Worm (Caenorhabditis elegans) whole organism, young adult: Measurements from ENCODE around the gene D1022.3.

Source experiments
- F49E8.2 ChIP-seq: sonication (generic microtip); optimal IDR thresholded peaks from 3 replicates; lab custom pipeline; 2017; ENCODE audit warnings: missing genetic modification characterization, mild to moderate bottlenecking, missing compliant biosample characterization, antibody characterized with exemption, moderate library complexity; ENCODE audit not compliant: insufficient read depth
- Y53F4B.3 ChIP-seq: fragments of 200-800 bp; sonication (Bioruptor generic); IDR thresholded peaks from 2 replicates; pipeline ENCODE4 v1.3.6; 2022; ENCODE audit warnings: missing genetic modification reagents, missing genetic modification characterization, missing compliant biosample characterization
- aptf-2 ChIP-seq: fragments of 200-800 bp; sonication (Bioruptor generic); conservative IDR thresholded peaks from 2 replicates; pipeline ENCODE4 v1.3.6; 2022; ENCODE audit warnings: missing genetic modification reagents, missing genetic modification characterization, missing compliant biosample characterization
- ceh-91 ChIP-seq: fragments of 200-800 bp; sonication (Bioruptor generic); IDR thresholded peaks from 2 replicates; pipeline ENCODE4 v1.3.6; 2022; ENCODE audit warnings: missing genetic modification reagents, missing genetic modification characterization, missing compliant biosample characterization
- egl-18 ChIP-seq: fragments of 200-800 bp; sonication (Bioruptor generic); IDR thresholded peaks from 2 replicates; pipeline ENCODE4 v1.3.6; 2022; ENCODE audit warnings: missing genetic modification reagents, missing genetic modification characterization, missing compliant biosample characterization
- lin-35 ChIP-seq, 3 experiments: fragments of 150-350 bp in 2 of 3; sonication (generic microtip) in 1 of 3; optimal IDR thresholded peaks; 2 replicates each; lab custom pipeline; 2014 to 2018; ENCODE audit warnings: missing biosample characterization in 3 of 3, missing genetic modification characterization in 3 of 3, missing genetic modification reagents in 3 of 3
- lir-1 ChIP-seq: fragments of 200-800 bp; sonication (Bioruptor generic); conservative IDR thresholded peaks from 2 replicates; pipeline ENCODE4 v1.3.6; 2022; ENCODE audit warnings: missing genetic modification reagents, missing genetic modification characterization, missing compliant biosample characterization
- lsy-27 ChIP-seq: sonication (generic microtip); optimal IDR thresholded peaks from 2 replicates; lab custom pipeline; 2017; ENCODE audit warnings: missing genetic modification characterization, mild to moderate bottlenecking, missing compliant biosample characterization, antibody characterized with exemption, missing genotype, borderline replicate concordance; ENCODE audit not compliant: insufficient read depth
- nfya-1 ChIP-seq: sonication (generic microtip); optimal IDR thresholded peaks from 2 replicates; lab custom pipeline; 2017; ENCODE audit warnings: antibody characterized with exemption, missing compliant biosample characterization, missing genetic modification characterization, borderline replicate concordance; ENCODE audit not compliant: insufficient read depth
- snpc-3.4 ChIP-seq: sonication (generic microtip); optimal IDR thresholded peaks from 2 replicates; lab custom pipeline; 2017; ENCODE audit warnings: missing genetic modification characterization, mild to moderate bottlenecking, missing compliant biosample characterization, antibody characterized with exemption, moderate library complexity, missing genotype, missing genetic modification reagents
- snpc-4 ChIP-seq, 5 experiments: fragments of 150-350 bp in 1 of 5; sonication (generic microtip) in 4 of 5; optimal IDR thresholded peaks; 2 replicates each; lab custom pipeline; 2014 to 2018; ENCODE audit warnings: missing genetic modification characterization in 5 of 5, missing biosample characterization in 3 of 5, antibody characterized with exemption in 2 of 5, mild to moderate bottlenecking in 2 of 5, missing compliant biosample characterization in 2 of 5, missing genotype in 2 of 5, moderate library complexity in 2 of 5, missing genetic modification reagents in 1 of 5
- unc-62 ChIP-seq: fragments of 150-350 bp; optimal IDR thresholded peaks from 2 replicates; lab custom pipeline; 2014; ENCODE audit warnings: missing biosample characterization, missing genetic modification reagents, missing genetic modification characterization
- xnd-1 ChIP-seq: sonication (generic microtip); optimal IDR thresholded peaks from 2 replicates; lab custom pipeline; 2016; ENCODE audit warnings: missing genotype, missing genetic modification reagents, missing genetic modification characterization, missing compliant biosample characterization
- ztf-3 ChIP-seq: fragments of 200-800 bp; sonication (Bioruptor generic); optimal IDR thresholded peaks from 2 replicates; lab custom pipeline; 2018; ENCODE audit warnings: mild to moderate bottlenecking, missing genetic modification characterization, missing compliant biosample characterization

DNA sequence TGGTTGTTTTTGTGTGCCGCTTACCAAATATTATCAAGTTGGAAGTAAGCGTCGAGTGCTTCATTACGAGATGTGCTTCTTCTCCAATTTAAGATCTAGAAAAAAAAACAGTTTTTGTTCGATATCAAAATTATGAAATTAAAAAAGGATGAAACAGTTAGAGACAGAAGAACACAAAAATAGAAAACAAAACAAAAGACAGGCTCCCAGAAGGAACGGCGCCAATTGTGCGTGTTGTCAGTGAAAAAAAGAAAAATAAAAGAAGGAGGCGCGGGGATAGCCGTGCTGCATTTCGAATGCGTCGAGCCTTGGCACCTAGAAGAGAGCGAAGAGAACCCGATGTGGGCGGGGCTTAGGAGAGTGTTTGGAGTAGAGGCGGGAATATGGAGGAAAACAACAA lies 9.4 kb upstream of the D1022.3 start, which contains the start of gene sro-1:
- TF ChIP-seq unc-62 (no peak), ceh-91 (GFP tag; lab: Robert Waterston, UW) (no peak), snpc-4 (GFP tag; optimal IDR thresholded peaks at IDR 0.05; lab: Kevin White, UChicago) (no peak), snpc-4 (tag; optimal IDR thresholded peaks at IDR 0.05; lab: Kevin White, UChicago) (no peak), F49E8.2 (tag; lab: Kevin White, UChicago) (no peak), snpc-3.4 (tag; lab: Kevin White, UChicago) (no peak), egl-18 (GFP tag; lab: Robert Waterston, UW) (no peak), Y53F4B.3 (GFP tag; lab: Robert Waterston, UW) (no peak), lir-1 (GFP tag; lab: Robert Waterston, UW) (no peak), lsy-27 (tag; lab: Kevin White, UChicago) (no peak), ztf-3 (GFP tag; lab: Kevin White, UChicago) (no peak), aptf-2 (no peak), lin-35 (GFP tag; optimal IDR thresholded peaks at IDR 0.05; lab: Kevin White, UChicago) (no peak), nfya-1 (tag; lab: Kevin White, UChicago) (no peak), xnd-1 (tag; lab: Kevin White, UChicago) (no peak)
